Worm (Caenorhabditis elegans) whole organism, midembryonic: ENCODE results near the gene srx-5.

Experiments
- T22C8.4 ChIP-seq: fragments of 200-800 bp; sonication (Bioruptor generic); IDR thresholded peaks from 2 replicates; pipeline ENCODE4 v1.3.6; 2022; ENCODE audit warnings: missing genetic modification characterization, missing compliant biosample characterization
- cog-1 ChIP-seq: sonication (generic microtip); optimal IDR thresholded peaks from 2 replicates; lab custom pipeline; 2016; ENCODE audit warnings: missing genetic modification characterization, missing compliant biosample characterization
- flt-1 ChIP-seq: fragments of 200-800 bp; sonication (Bioruptor generic); IDR thresholded peaks from 2 replicates; pipeline ENCODE4 v1.3.6; 2022; ENCODE audit warnings: missing genetic modification characterization, missing compliant biosample characterization
- klf-2 ChIP-seq: fragments of 200-800 bp; sonication (Bioruptor generic); conservative IDR thresholded peaks from 2 replicates; pipeline ENCODE4 v1.3.6; 2022; ENCODE audit warnings: missing genetic modification reagents, missing genetic modification characterization, missing compliant biosample characterization
- med-1 ChIP-seq: sonication (generic microtip); optimal IDR thresholded peaks from 2 replicates; lab custom pipeline; 2017; ENCODE audit warnings: missing genetic modification characterization, mild to moderate bottlenecking, missing compliant biosample characterization, antibody characterized with exemption, missing genetic modification reagents; ENCODE audit not compliant: insufficient read depth
- ref-1 ChIP-seq: fragments of 200-800 bp; sonication (Bioruptor generic); conservative IDR thresholded peaks from 2 replicates; pipeline ENCODE4 v1.3.6; 2022; ENCODE audit warnings: missing genetic modification reagents, missing genetic modification characterization, missing compliant biosample characterization
- tab-1 ChIP-seq: fragments of 200-800 bp; sonication (Bioruptor generic); IDR thresholded peaks from 2 replicates; pipeline ENCODE4 v1.3.6; 2022; ENCODE audit warnings: missing genetic modification characterization, missing compliant biosample characterization
- ztf-23 ChIP-seq: fragments of 200-800 bp; sonication (Bioruptor generic); IDR thresholded peaks from 2 replicates; pipeline ENCODE4 v1.3.6; 2022; ENCODE audit warnings: missing genetic modification reagents, missing genetic modification characterization, missing compliant biosample characterization
- ztf-29 ChIP-seq: fragments of 200-800 bp; sonication (Bioruptor generic); IDR thresholded peaks from 2 replicates; pipeline ENCODE4 v1.3.6; 2022; ENCODE audit warnings: missing genetic modification reagents, missing genetic modification characterization, missing compliant biosample characterization

The srx-5 gene

ce11 chrV:699489-700129, at the start of gene srx-5, which contains the start of gene ugt-29:
srx-5 (plus strand) TSS chrV:700079.
ugt-29 (minus strand) TSS chrV:699589.
- no peak for TF ChIP-seq cog-1 (tag; lab: Kevin White, UChicago)
- TF ChIP-seq klf-2 (GFP tag; lab: Robert Waterston, UW) = no peak
- TF ChIP-seq T22C8.4 (GFP tag; lab: Robert Waterston, UW) = no peak
- no peak for TF ChIP-seq ztf-23 (GFP tag; lab: Robert Waterston, UW)
- TF ChIP-seq ref-1 (GFP tag; lab: Robert Waterston, UW) = no peak
- TF ChIP-seq tab-1 (GFP tag; lab: Robert Waterston, UW) = no peak
- TF ChIP-seq med-1 (GFP tag; lab: Kevin White, UChicago) = no peak
- no peak for TF ChIP-seq flt-1 (GFP tag; lab: Robert Waterston, UW)
- no peak for TF ChIP-seq ztf-29 (GFP tag; lab: Robert Waterston, UW)

ce11 chrV:652940-653339, 46.9 kb upstream of the srx-5 start, which contains the start of gene srj-5:
srj-5 (minus strand) TSS chrV:653040.
- no peak for TF ChIP-seq ztf-23 (GFP tag; lab: Robert Waterston, UW)

- no peak for TF ChIP-seq ztf-23 (GFP tag; lab: Robert Waterston, UW)
- no peak for TF ChIP-seq cog-1 (tag; lab: Kevin White, UChicago)
- TF ChIP-seq flt-1 (GFP tag; lab: Robert Waterston, UW) = no peak
- TF ChIP-seq ztf-29 (GFP tag; lab: Robert Waterston, UW) = no peak
- TF ChIP-seq tab-1 (GFP tag; lab: Robert Waterston, UW) = no peak
- no peak for TF ChIP-seq klf-2 (GFP tag; lab: Robert Waterston, UW)
- TF ChIP-seq T22C8.4 (GFP tag; lab: Robert Waterston, UW) = no peak
- TF ChIP-seq ref-1 (GFP tag; lab: Robert Waterston, UW) = no peak
- no peak for TF ChIP-seq med-1 (GFP tag; lab: Kevin White, UChicago)
These were observed 45.5 kb upstream of the srx-5 start, which contains the start of gene srj-6 for ce11 chrV:654402-654801. srj-6 (minus strand) TSS chrV:654502.

- TF ChIP-seq flt-1 (GFP tag; lab: Robert Waterston, UW) (no peak), tab-1 (GFP tag; lab: Robert Waterston, UW) (no peak), ztf-29 (GFP tag; lab: Robert Waterston, UW) (no peak), klf-2 (GFP tag; lab: Robert Waterston, UW) (no peak), med-1 (GFP tag; lab: Kevin White, UChicago) (no peak), ref-1 (GFP tag; lab: Robert Waterston, UW) (no peak)
These were observed 44.1 kb upstream of the srx-5 start, which contains the start of gene srh-245 for ce11 chrV:655823-656222. srh-245 (minus strand) TSS chrV:655923.

ce11 chrV:657678-658077, 42.2 kb upstream of the srx-5 start, which contains the start of gene srh-246:
srh-246 (minus strand) TSS chrV:657778.
- TF ChIP-seq T22C8.4 (GFP tag; lab: Robert Waterston, UW) = no peak
- no peak for TF ChIP-seq ref-1 (GFP tag; lab: Robert Waterston, UW)
- TF ChIP-seq tab-1 (GFP tag; lab: Robert Waterston, UW) = no peak

ce11 chrV:658140-658539, 41.7 kb upstream of the srx-5 start:
- TF ChIP-seq flt-1 (GFP tag; lab: Robert Waterston, UW) = peak; percentile 68; the same call in 1 of the 2 replicates
- TF ChIP-seq klf-2 (GFP tag; lab: Robert Waterston, UW) = peak; percentile 59; the same call in 1 of the 2 replicates

- TF ChIP-seq ztf-29 (GFP tag; lab: Robert Waterston, UW) (no peak), tab-1 (GFP tag; lab: Robert Waterston, UW) (no peak), klf-2 (GFP tag; lab: Robert Waterston, UW) (no peak), ztf-23 (GFP tag; lab: Robert Waterston, UW) (no peak), ref-1 (GFP tag; lab: Robert Waterston, UW) (no peak), cog-1 (tag; lab: Kevin White, UChicago) (no peak), med-1 (GFP tag; lab: Kevin White, UChicago) (no peak), T22C8.4 (GFP tag; lab: Robert Waterston, UW) (no peak), flt-1 (GFP tag; lab: Robert Waterston, UW) (no peak)
These were observed 39.7 kb upstream of the srx-5 start, which contains the start of gene F31F4.17 for ce11 chrV:660210-660609. F31F4.17 (minus strand) TSS chrV:660310.

- no peak for TF ChIP-seq ref-1 (GFP tag; lab: Robert Waterston, UW)
- TF ChIP-seq cog-1 (tag; lab: Kevin White, UChicago) = no peak
- TF ChIP-seq flt-1 (GFP tag; lab: Robert Waterston, UW) = no peak
- no peak for TF ChIP-seq klf-2 (GFP tag; lab: Robert Waterston, UW)
- TF ChIP-seq ztf-29 (GFP tag; lab: Robert Waterston, UW) = no peak
These were observed 35.5 kb upstream of the srx-5 start, which contains the start of the genes F31F4.11 and srh-266 for ce11 chrV:664337-664847. F31F4.11 (minus strand) TSS chrV:664437. srh-266 (plus strand) TSS chrV:664797.

ce11 chrV:667459-667858, 32.4 kb upstream of the srx-5 start, which contains the start of gene nhr-180:
nhr-180 (minus strand) TSS chrV:667510.
- TF ChIP-seq flt-1 (GFP tag; lab: Robert Waterston, UW) (no peak), ztf-29 (GFP tag; lab: Robert Waterston, UW) (no peak), ztf-23 (GFP tag; lab: Robert Waterston, UW) (no peak), tab-1 (GFP tag; lab: Robert Waterston, UW) (no peak), ref-1 (GFP tag; lab: Robert Waterston, UW) (no peak), cog-1 (tag; lab: Kevin White, UChicago) (no peak), klf-2 (GFP tag; lab: Robert Waterston, UW) (no peak), med-1 (GFP tag; lab: Kevin White, UChicago) (no peak), T22C8.4 (GFP tag; lab: Robert Waterston, UW) (no peak)
